Worm (Caenorhabditis elegans) whole organism, L2 larva: ENCODE results near the gene F47B10.4.

ENCODE experiments used
- F13H6.1 ChIP-seq: sonication (generic microtip); optimal IDR thresholded peaks from 2 replicates; lab custom pipeline; 2016; ENCODE audit warnings: missing genetic modification characterization, missing compliant biosample characterization
- R02D3.7 ChIP-seq: fragments of 150-350 bp; optimal IDR thresholded peaks from 2 replicates; lab custom pipeline; 2014; ENCODE audit warnings: missing biosample characterization, missing genetic modification characterization
- ZK546.5 ChIP-seq: sonication (generic microtip); optimal IDR thresholded peaks from 2 replicates; lab custom pipeline; 2017; ENCODE audit warnings: missing biosample characterization, missing genetic modification characterization
- alr-1 ChIP-seq: fragments of 150-350 bp; optimal IDR thresholded peaks from 2 replicates; lab custom pipeline; 2014; ENCODE audit warnings: missing biosample characterization, missing genetic modification characterization
- aly-2 ChIP-seq: fragments of 150-350 bp; optimal IDR thresholded peaks from 2 replicates; lab custom pipeline; 2014; ENCODE audit warnings: missing biosample characterization, missing genetic modification characterization
- ceh-82 ChIP-seq: fragments of 150-350 bp; optimal IDR thresholded peaks from 2 replicates; lab custom pipeline; 2014; ENCODE audit warnings: missing biosample characterization, missing genetic modification characterization
- crh-2 ChIP-seq: sonication (generic microtip); optimal IDR thresholded peaks from 2 replicates; lab custom pipeline; 2017; ENCODE audit warnings: missing biosample characterization, missing genetic modification characterization
- dmd-4 ChIP-seq: sonication (generic microtip); optimal IDR thresholded peaks from 2 replicates; lab custom pipeline; 2017; ENCODE audit warnings: missing biosample characterization, missing genetic modification characterization
- elt-3 ChIP-seq: sonication (generic microtip); optimal IDR thresholded peaks from 2 replicates; lab custom pipeline; 2017; ENCODE audit warnings: missing biosample characterization, missing genetic modification characterization
- fos-1 ChIP-seq: fragments of 150-350 bp; optimal IDR thresholded peaks from 2 replicates; lab custom pipeline; 2014; ENCODE audit warnings: missing biosample characterization, missing genetic modification characterization
- gmeb-1 ChIP-seq: fragments of 150-350 bp; optimal IDR thresholded peaks from 2 replicates; lab custom pipeline; 2014; ENCODE audit warnings: missing biosample characterization, missing genetic modification characterization
- lin-39 ChIP-seq: fragments of 150-350 bp; optimal IDR thresholded peaks from 2 replicates; lab custom pipeline; 2014; ENCODE audit warnings: missing biosample characterization, missing genetic modification reagents, missing genetic modification characterization
- mbf-1 ChIP-seq: sonication (generic microtip); optimal IDR thresholded peaks from 2 replicates; lab custom pipeline; 2017; ENCODE audit warnings: missing biosample characterization, missing genetic modification characterization
- mdl-1 ChIP-seq, 2 experiments: fragments of 150-350 bp in 1 of 2; sonication (generic microtip) in 1 of 2; optimal IDR thresholded peaks; 2 replicates each; lab custom pipeline; 2017; ENCODE audit warnings: missing biosample characterization in 2 of 2, missing genetic modification characterization in 2 of 2
- nhr-10 ChIP-seq: sonication (generic microtip); optimal IDR thresholded peaks from 2 replicates; lab custom pipeline; 2017; ENCODE audit warnings: missing biosample characterization, missing genetic modification characterization
- nhr-11 ChIP-seq: fragments of 150-350 bp; optimal IDR thresholded peaks from 2 replicates; lab custom pipeline; 2014; ENCODE audit warnings: missing biosample characterization, missing genetic modification characterization
- nhr-12 ChIP-seq: fragments of 150-350 bp; optimal IDR thresholded peaks from 2 replicates; lab custom pipeline; 2014; ENCODE audit warnings: missing biosample characterization, missing genetic modification characterization
- nhr-21 ChIP-seq: fragments of 150-350 bp; optimal IDR thresholded peaks from 2 replicates; lab custom pipeline; 2014; ENCODE audit warnings: missing biosample characterization, missing genetic modification characterization
- nhr-6 ChIP-seq: fragments of 150-350 bp; optimal IDR thresholded peaks from 2 replicates; lab custom pipeline; 2014; ENCODE audit warnings: missing biosample characterization, missing genetic modification characterization
- nhr-77 ChIP-seq: fragments of 150-350 bp; optimal IDR thresholded peaks from 2 replicates; lab custom pipeline; 2014; ENCODE audit warnings: missing biosample characterization, missing genetic modification characterization
- sem-4 ChIP-seq: fragments of 150-350 bp; optimal IDR thresholded peaks from 2 replicates; lab custom pipeline; 2014; ENCODE audit warnings: missing biosample characterization, missing genetic modification reagents, missing genetic modification characterization
- skn-1 ChIP-seq: sonication (generic microtip); optimal IDR thresholded peaks from 2 replicates; lab custom pipeline; 2017; ENCODE audit warnings: missing biosample characterization, missing genetic modification characterization
- sma-3 ChIP-seq: sonication (generic microtip); optimal IDR thresholded peaks from 2 replicates; lab custom pipeline; 2016; ENCODE audit warnings: missing genetic modification reagents, missing genetic modification characterization, missing compliant biosample characterization
- unc-39 ChIP-seq: fragments of 150-350 bp; optimal IDR thresholded peaks from 2 replicates; lab custom pipeline; 2014; ENCODE audit warnings: missing biosample characterization, missing genetic modification characterization
- unc-55 ChIP-seq: fragments of 150-350 bp; sonication (generic microtip); optimal IDR thresholded peaks from 3 replicates; lab custom pipeline; 2014; ENCODE audit warnings: missing biosample characterization, missing genetic modification reagents, missing genetic modification characterization
- zag-1 ChIP-seq: fragments of 150-350 bp; optimal IDR thresholded peaks from 2 replicates; lab custom pipeline; 2014; ENCODE audit warnings: missing biosample characterization, missing genetic modification characterization
- ztf-11 ChIP-seq: sonication (generic microtip); optimal IDR thresholded peaks from 2 replicates; lab custom pipeline; 2017; ENCODE audit warnings: missing biosample characterization, missing genetic modification characterization

Gene F47B10.4

DNA sequence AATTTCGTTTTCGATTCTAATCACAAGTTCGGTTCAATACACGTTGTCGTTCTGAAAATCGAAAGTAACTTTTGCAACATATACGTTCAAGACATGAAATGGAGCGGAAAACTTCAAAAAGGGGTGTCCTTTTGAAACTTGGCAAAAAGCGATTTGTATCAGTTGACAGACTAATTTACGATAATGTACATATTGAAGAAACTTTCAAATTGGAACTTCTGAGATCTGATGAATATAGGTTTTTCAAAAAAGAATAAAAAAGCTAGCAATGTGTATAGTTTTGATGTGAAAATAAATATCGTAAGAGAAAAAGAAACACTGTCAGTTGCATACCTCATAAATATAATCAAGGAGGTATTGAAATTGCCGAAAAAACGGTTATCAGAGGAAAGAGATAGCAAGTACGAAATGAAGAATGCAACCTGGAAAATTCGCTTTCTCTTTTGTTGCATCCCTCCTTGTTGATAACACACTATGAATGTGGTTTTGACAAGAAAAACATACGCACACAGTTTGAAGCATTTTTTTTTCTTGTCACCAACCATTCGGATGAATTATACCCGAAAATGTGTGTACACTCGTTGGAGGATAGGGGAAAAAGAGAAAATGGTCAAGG, 38.0 kb downstream of the F47B10.4 start, which contains the start of gene dgn-1:
TSS of gene dgn-1 (minus strand) at position 51 of the 616 bp plus-strand sequence.
- TF ChIP-seq fos-1 (tag; lab: Kevin White, UChicago) (peak; percentile 78), sma-3 (GFP tag; lab: Kevin White, UChicago) (no peak)

- no peak for TF ChIP-seq crh-2 (tag; lab: Kevin White, UChicago)
- TF ChIP-seq ZK546.5 (tag; lab: Kevin White, UChicago) = no peak
- no peak for TF ChIP-seq mbf-1 (tag; lab: Kevin White, UChicago)
- no peak for TF ChIP-seq sem-4 (tag; lab: Kevin White, UChicago)
- no peak for TF ChIP-seq zag-1
- TF ChIP-seq unc-55 (GFP tag; lab: Kevin White, UChicago) = no peak
- no peak for TF ChIP-seq gmeb-1
- TF ChIP-seq elt-3 (tag; lab: Kevin White, UChicago) = no peak
- TF ChIP-seq nhr-10 = no peak
- no peak for TF ChIP-seq nhr-6 (tag; lab: Kevin White, UChicago)
- no peak for TF ChIP-seq dmd-4
- TF ChIP-seq unc-39 (tag; lab: Kevin White, UChicago) = no peak
- TF ChIP-seq nhr-77 = no peak
These were observed 41.0 kb downstream of the F47B10.4 start for ce11 chrX:10932087-10932486.

DNA sequence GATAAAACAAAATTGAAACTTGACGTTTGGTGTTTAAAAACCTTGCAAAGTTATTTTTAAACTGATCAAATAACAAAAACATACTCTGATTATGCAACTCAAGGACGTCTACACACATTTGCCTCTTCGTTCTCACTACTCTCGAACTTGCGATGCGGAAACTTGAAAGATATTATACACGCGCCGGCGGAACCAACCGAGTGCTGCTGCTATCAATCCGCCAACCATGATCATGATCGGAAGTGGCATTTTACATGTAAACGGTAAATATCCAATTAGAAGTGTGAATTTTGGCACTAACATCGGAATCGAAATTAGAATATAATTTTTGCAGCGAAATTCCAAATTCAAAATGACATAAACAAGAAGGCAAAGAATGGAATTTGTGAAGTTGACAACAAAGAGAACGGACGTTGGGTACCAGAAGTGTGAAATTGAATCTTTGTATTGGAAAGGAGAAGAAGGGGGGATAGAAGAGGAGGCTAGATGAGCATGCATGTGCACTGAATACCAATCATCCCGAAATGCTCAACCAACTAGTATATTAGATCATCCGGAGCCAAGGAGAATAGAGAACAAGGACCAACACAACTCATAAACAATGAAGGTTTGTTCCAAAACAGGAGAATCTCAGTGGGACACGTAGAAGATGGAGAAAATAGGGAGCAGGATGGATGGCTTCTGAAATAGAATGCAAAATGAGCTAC, 42.4 kb downstream of the F47B10.4 start:
- TF ChIP-seq nhr-21 (tag; lab: Kevin White, UChicago) (no peak), fos-1 (tag; lab: Kevin White, UChicago) (no peak), lin-39 (no peak), ZK546.5 (tag; lab: Kevin White, UChicago) (no peak), nhr-11 (tag; lab: Kevin White, UChicago) (no peak), nhr-12 (tag; lab: Kevin White, UChicago) (no peak), ztf-11 (no peak), ceh-82 (tag; lab: Kevin White, UChicago) (no peak), mdl-1 (tag; optimal IDR thresholded peaks at IDR 0.05; lab: Kevin White, UChicago) (no peak), R02D3.7 (tag; lab: Kevin White, UChicago) (no peak), aly-2 (tag; lab: Kevin White, UChicago) (no peak), unc-39 (tag; lab: Kevin White, UChicago) (no peak), skn-1 (tag; lab: Kevin White, UChicago) (no peak)

ce11 chrX:10941255-10941654, 50.2 kb downstream of the F47B10.4 start, which contains the start of gene pho-7:
TSS of gene pho-7 (minus strand) at chrX:10941355.
- TF ChIP-seq alr-1 (tag; lab: Kevin White, UChicago) (no peak), F13H6.1 (tag; lab: Kevin White, UChicago) (no peak)
- TF ChIP-seq, all 48 proteins: peak for 0
